Fruit fly (Drosophila melanogaster) whole organism, pupa: ENCODE data around the gene CG10467.

ENCODE experiments used
- CG10348 ChIP-seq: fragments of 200-800 bp; sonication (Bioruptor generic); IDR thresholded peaks from 2 replicates; pipeline ENCODE4 v1.3.6; 2022; ENCODE audit warnings: missing biosample characterization, missing genetic modification characterization
- CG13204 ChIP-seq: fragments of 200-800 bp; sonication (Bioruptor generic); optimal IDR thresholded peaks from 2 replicates; lab custom pipeline; 2018; ENCODE audit warnings: missing biosample characterization, mild to moderate bottlenecking, missing genetic modification characterization, moderate library complexity
- CG15710 ChIP-seq: fragments of 200-800 bp; sonication (Bioruptor generic); optimal IDR thresholded peaks from 2 replicates; lab custom pipeline; 2018; ENCODE audit warnings: missing biosample characterization, mild to moderate bottlenecking, missing genetic modification characterization, moderate library complexity
- CG17806 ChIP-seq: fragments of 200-800 bp; sonication (Bioruptor generic); optimal IDR thresholded peaks from 2 replicates; lab custom pipeline; 2018; ENCODE audit warnings: missing biosample characterization, mild to moderate bottlenecking, missing genetic modification characterization, moderate library complexity
- CG4496 ChIP-seq: fragments of 200-800 bp; sonication (Bioruptor generic); IDR thresholded peaks from 3 replicates; pipeline ENCODE4 v1.3.6; 2022; ENCODE audit warnings: missing biosample characterization, missing genetic modification characterization
- EcR ChIP-seq: fragments of 200-800 bp; sonication (Bioruptor generic); optimal IDR thresholded peaks from 3 replicates; lab custom pipeline; 2019; ENCODE audit warnings: missing biosample characterization, missing genetic modification characterization, mild to moderate bottlenecking, moderate library complexity, missing genetic modification reagents
- Ets98B ChIP-seq: fragments of 200-800 bp; sonication (Bioruptor generic); IDR thresholded peaks from 2 replicates; pipeline ENCODE4 v1.3.6; 2022; ENCODE audit warnings: missing biosample characterization, missing genetic modification characterization
- Pif1A ChIP-seq: fragments of 200-800 bp; sonication (Bioruptor generic); optimal IDR thresholded peaks from 3 replicates; lab custom pipeline; 2016; ENCODE audit warnings: missing biosample characterization, missing genetic modification characterization
- Snoo ChIP-seq: fragments of 200-800 bp; sonication (Bioruptor generic); optimal IDR thresholded peaks from 3 replicates; lab custom pipeline; 2017; ENCODE audit warnings: missing biosample characterization, mild to moderate bottlenecking, missing genetic modification characterization, inconsistent platforms
- fd96Ca ChIP-seq: fragments of 200-800 bp; sonication (Bioruptor generic); IDR thresholded peaks from 3 replicates; pipeline ENCODE4 v1.3.6; 2022; ENCODE audit warnings: missing biosample characterization, missing genetic modification characterization
- gl ChIP-seq: fragments of 200-800 bp; sonication (Bioruptor generic); optimal IDR thresholded peaks from 2 replicates; lab custom pipeline; 2018; ENCODE audit warnings: missing biosample characterization, mild to moderate bottlenecking, missing genetic modification characterization
- rn ChIP-seq: fragments of 200-800 bp; sonication (Bioruptor generic); IDR thresholded peaks from 2 replicates; pipeline ENCODE4 v1.3.6; 2022; ENCODE audit warnings: missing biosample characterization, missing genetic modification characterization

DNA sequence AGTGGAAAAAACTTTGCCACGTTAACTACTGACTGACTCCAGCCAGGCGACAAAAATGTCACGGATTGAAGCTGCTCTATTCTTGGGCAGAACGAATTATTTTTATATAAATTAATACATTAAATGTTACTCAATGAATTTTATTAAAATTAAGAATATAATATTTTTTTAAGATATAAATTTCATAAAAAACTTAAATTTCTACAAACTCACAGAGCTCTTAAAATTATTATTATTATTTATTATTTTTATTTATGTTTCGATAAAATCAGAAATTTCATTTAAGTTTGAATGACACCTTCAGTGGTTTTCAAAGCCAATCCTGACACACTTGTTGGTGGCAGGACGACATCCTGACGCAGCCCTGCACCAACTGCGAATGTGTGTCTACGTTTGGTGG is 9.4 kb downstream of the CG10467 start:
- TF ChIP-seq CG4496 (GFP tag; lab: Robert Waterston, UW) (no peak), CG10348 (GFP tag; lab: Robert Waterston, UW) (no peak), CG15710 (peak; percentile 70), Ets98B (no peak), Pif1A (peak; percentile 57), Snoo (no peak), gl (tag; lab: Kevin White, UChicago) (no peak), fd96Ca (GFP tag; lab: Robert Waterston, UW) (no peak), CG17806 (tag; lab: Kevin White, UChicago) (peak; percentile 31), rn (no peak), EcR (no peak), CG13204 (GFP tag; lab: Kevin White, UChicago) (peak; percentile 14)
